Worm (Caenorhabditis elegans) whole organism, late embryonic: ENCODE data around the gene sri-71.

ENCODE experiments used
- C38D4.7 ChIP-seq: fragments of 200-800 bp; sonication (Bioruptor generic); optimal IDR thresholded peaks from 2 replicates; lab custom pipeline; 2018; ENCODE audit warnings: mild to moderate bottlenecking, missing genetic modification characterization, moderate library complexity, missing compliant biosample characterization
- F13H6.1 ChIP-seq: sonication (generic microtip); optimal IDR thresholded peaks from 2 replicates; lab custom pipeline; 2016; ENCODE audit warnings: missing genetic modification characterization, missing compliant biosample characterization
- T23F11.4 ChIP-seq: fragments of 200-800 bp; sonication (Bioruptor generic); optimal IDR thresholded peaks from 2 replicates; lab custom pipeline; 2018; ENCODE audit warnings: mild to moderate bottlenecking, missing genetic modification characterization, missing compliant biosample characterization
- ama-1 ChIP-seq: fragments of 150-350 bp; optimal IDR thresholded peaks from 2 replicates; lab custom pipeline; 2014
- ceh-24 ChIP-seq: sonication (generic microtip); optimal IDR thresholded peaks from 2 replicates; lab custom pipeline; 2016; ENCODE audit warnings: mild to moderate bottlenecking, missing genetic modification characterization, missing compliant biosample characterization
- ceh-45 ChIP-seq: fragments of 200-800 bp; sonication (Bioruptor generic); IDR thresholded peaks from 2 replicates; pipeline ENCODE4 v1.3.6; 2022; ENCODE audit warnings: missing genetic modification reagents, missing genetic modification characterization, missing compliant biosample characterization
- fkh-10 ChIP-seq: fragments of 150-350 bp; optimal IDR thresholded peaks from 2 replicates; lab custom pipeline; 2014; ENCODE audit warnings: missing biosample characterization, missing genetic modification reagents, missing genetic modification characterization
- hlh-30 ChIP-seq: sonication (generic microtip); optimal IDR thresholded peaks from 2 replicates; lab custom pipeline; 2017; ENCODE audit warnings: antibody characterized with exemption, missing genetic modification characterization, missing compliant biosample characterization; ENCODE audit not compliant: insufficient read depth
- mec-3 ChIP-seq: sonication (generic microtip); optimal IDR thresholded peaks from 2 replicates; lab custom pipeline; 2016; ENCODE audit warnings: borderline replicate concordance, missing genetic modification characterization, missing compliant biosample characterization
- pqm-1 ChIP-seq: sonication (generic microtip); optimal IDR thresholded peaks from 2 replicates; lab custom pipeline; 2016; ENCODE audit warnings: missing genetic modification characterization, missing compliant biosample characterization
- syd-9 ChIP-seq: sonication (generic microtip); optimal IDR thresholded peaks from 2 replicates; lab custom pipeline; 2016; ENCODE audit warnings: mild to moderate bottlenecking, missing genetic modification characterization, moderate library complexity, missing compliant biosample characterization
- tbx-2 ChIP-seq: sonication (generic microtip); optimal IDR thresholded peaks from 2 replicates; lab custom pipeline; 2016; ENCODE audit warnings: missing genetic modification characterization, missing compliant biosample characterization

- TF ChIP-seq tbx-2 (tag; lab: Kevin White, UChicago) (no peak), F13H6.1 (tag; lab: Kevin White, UChicago) (no peak), ceh-24 (tag; lab: Kevin White, UChicago) (no peak), ceh-45 (GFP tag; lab: Robert Waterston, UW) (no peak), fkh-10 (GFP tag; lab: Kevin White, UChicago) (no peak), pqm-1 (tag; lab: Kevin White, UChicago) (no peak), ama-1 (lab: Kevin White, UChicago) (no peak), hlh-30 (tag; lab: Kevin White, UChicago) (no peak), mec-3 (no peak), syd-9 (no peak), C38D4.7 (GFP tag; lab: Kevin White, UChicago) (no peak), T23F11.4 (GFP tag; lab: Kevin White, UChicago) (no peak)
Measured at ce11 chrII:2628401-2628800, 852 bp downstream of the sri-71 start.
